Fruit fly (Drosophila melanogaster) whole organism, wandering third instar larva: Measurements from ENCODE around the gene Cyp28c1.

Experiments
- GATAd ChIP-seq: sonication (Bioruptor generic); optimal IDR thresholded peaks from 2 replicates; lab custom pipeline; 2016; ENCODE audit warnings: missing biosample characterization, missing genetic modification characterization
- br ChIP-seq: fragments of 200-800 bp; sonication (Bioruptor generic); optimal IDR thresholded peaks from 2 replicates; lab custom pipeline; 2016; ENCODE audit warnings: missing biosample characterization, missing genetic modification characterization
- ey ChIP-seq: fragments of 200-800 bp; sonication (Bioruptor generic); optimal IDR thresholded peaks from 2 replicates; lab custom pipeline; 2016; ENCODE audit warnings: missing biosample characterization, missing genetic modification characterization
- h ChIP-seq: fragments of 200-800 bp; sonication (Bioruptor generic); optimal IDR thresholded peaks from 3 replicates; lab custom pipeline; 2016; ENCODE audit warnings: missing biosample characterization, mild to moderate bottlenecking, missing genetic modification characterization
- lola ChIP-seq: fragments of >200 bp; optimal IDR thresholded peaks from 2 replicates; lab custom pipeline; 2017; ENCODE audit warnings: missing biosample characterization, missing genetic modification characterization
- psq ChIP-seq: fragments of 200-800 bp; sonication (Bioruptor generic); optimal IDR thresholded peaks from 3 replicates; lab custom pipeline; 2017; ENCODE audit warnings: missing biosample characterization, mild to moderate bottlenecking, missing genetic modification characterization, moderate library complexity

- no peak for TF ChIP-seq psq
- no peak for TF ChIP-seq ey
- no peak for TF ChIP-seq br (GFP tag; lab: Kevin White, UChicago)
- no peak for TF ChIP-seq h (GFP tag; lab: Kevin White, UChicago)
- no peak for TF ChIP-seq lola (GFP tag; lab: Kevin White, UChicago)
- no peak for TF ChIP-seq GATAd (GFP tag; lab: Kevin White, UChicago)
These were observed 22.9 kb upstream of the Cyp28c1 start, which contains the start of the genes CG1578 and rudhira for dm6 chrX:11816434-11816948.
